Fruit fly (Drosophila melanogaster) whole organism, prepupa: ENCODE results near the gene Rbp1-like.

ENCODE experiments used
- Blimp-1 ChIP-seq: fragments of 200-800 bp; sonication (Bioruptor generic); optimal IDR thresholded peaks from 3 replicates; lab custom pipeline; 2017; ENCODE audit warnings: missing biosample characterization, missing genetic modification characterization, mild to moderate bottlenecking, moderate library complexity, missing genetic modification reagents
- CG10669 ChIP-seq: fragments of 200-800 bp; sonication (Bioruptor generic); optimal IDR thresholded peaks from 3 replicates; lab custom pipeline; 2018; ENCODE audit warnings: missing biosample characterization, mild to moderate bottlenecking, missing genetic modification characterization, moderate library complexity
- CG15336 ChIP-seq: fragments of 200-800 bp; sonication (Bioruptor generic); IDR thresholded peaks from 2 replicates; pipeline ENCODE4 v1.3.6; 2022; ENCODE audit warnings: missing biosample characterization, missing genetic modification characterization
- CG1621 ChIP-seq: fragments of 200-800 bp; sonication (Bioruptor generic); optimal IDR thresholded peaks from 3 replicates; lab custom pipeline; 2018; ENCODE audit warnings: missing biosample characterization, mild to moderate bottlenecking, missing genetic modification characterization
- CG16779 ChIP-seq: fragments of 200-800 bp; sonication (Bioruptor generic); optimal IDR thresholded peaks from 3 replicates; lab custom pipeline; 2017; ENCODE audit warnings: missing biosample characterization, mild to moderate bottlenecking, missing genetic modification characterization
- CG3032 ChIP-seq: fragments of 200-800 bp; optimal IDR thresholded peaks from 2 replicates; lab custom pipeline; 2019; ENCODE audit warnings: missing biosample characterization, mild to moderate bottlenecking, missing genetic modification characterization, moderate library complexity
- CG31627 ChIP-seq: fragments of 200-800 bp; sonication (Bioruptor generic); optimal IDR thresholded peaks from 3 replicates; lab custom pipeline; 2016; ENCODE audit warnings: missing biosample characterization, missing genetic modification characterization
- CG32006 ChIP-seq: fragments of 200-800 bp; sonication (Bioruptor generic); optimal IDR thresholded peaks from 3 replicates; lab custom pipeline; 2017; ENCODE audit warnings: missing biosample characterization, mild to moderate bottlenecking, missing genetic modification characterization
- CG3919 ChIP-seq: fragments of 200-800 bp; sonication (Bioruptor generic); optimal IDR thresholded peaks from 3 replicates; lab custom pipeline; 2016; ENCODE audit warnings: missing biosample characterization, missing genetic modification characterization
- CG4318 ChIP-seq: fragments of 200-800 bp; sonication (Bioruptor generic); optimal IDR thresholded peaks from 3 replicates; lab custom pipeline; 2017; ENCODE audit warnings: missing biosample characterization, mild to moderate bottlenecking, missing genetic modification characterization
- CG6163 ChIP-seq: fragments of 200-800 bp; sonication (Bioruptor generic); IDR thresholded peaks from 3 replicates; pipeline ENCODE4 v1.3.6; 2022; ENCODE audit warnings: missing biosample characterization, missing genetic modification characterization
- CG6792 ChIP-seq: fragments of 200-800 bp; sonication (Bioruptor generic); optimal IDR thresholded peaks from 3 replicates; lab custom pipeline; 2016; ENCODE audit warnings: missing biosample characterization, missing genetic modification characterization
- CG6808 ChIP-seq: fragments of 200-800 bp; sonication (Bioruptor generic); optimal IDR thresholded peaks from 3 replicates; lab custom pipeline; 2017; ENCODE audit warnings: missing biosample characterization, missing genetic modification characterization, mild to moderate bottlenecking, moderate library complexity, missing genetic modification reagents
- CG7368 ChIP-seq: fragments of 200-800 bp; sonication (Bioruptor generic); optimal IDR thresholded peaks from 3 replicates; lab custom pipeline; 2016; ENCODE audit warnings: missing biosample characterization, missing genetic modification characterization
- CG8319 ChIP-seq: fragments of 200-800 bp; sonication (Bioruptor generic); optimal IDR thresholded peaks from 3 replicates; lab custom pipeline; 2016; ENCODE audit warnings: missing biosample characterization, missing genetic modification characterization
- CG8632 ChIP-seq: fragments of 200-800 bp; sonication (Bioruptor generic); optimal IDR thresholded peaks from 3 replicates; lab custom pipeline; 2016; ENCODE audit warnings: missing biosample characterization, missing genetic modification characterization
- Eip78C ChIP-seq: fragments of 200-800 bp; sonication (Bioruptor generic); peaks from one replicate; lab custom pipeline; 2016; ENCODE audit warnings: missing biosample characterization, missing genetic modification characterization
- Ets96B ChIP-seq: fragments of 200-800 bp; optimal IDR thresholded peaks from 2 replicates; lab custom pipeline; 2019; ENCODE audit warnings: missing biosample characterization, mild to moderate bottlenecking, missing genetic modification characterization, moderate library complexity
- Gug ChIP-seq: fragments of 200-800 bp; sonication (Bioruptor generic); IDR thresholded peaks from 2 replicates; pipeline ENCODE4 v1.3.6; 2022; ENCODE audit warnings: missing biosample characterization, missing genetic modification characterization
- Hr38 ChIP-seq: sonication (Bioruptor generic); optimal IDR thresholded peaks from 2 replicates; lab custom pipeline; 2016; ENCODE audit warnings: missing biosample characterization, missing genetic modification characterization
- Hr39 ChIP-seq: fragments of 200-800 bp; sonication (Bioruptor generic); optimal IDR thresholded peaks from 2 replicates; lab custom pipeline; 2016; ENCODE audit warnings: missing biosample characterization, missing genetic modification characterization
- Lpt ChIP-seq: fragments of 200-800 bp; sonication (Bioruptor generic); optimal IDR thresholded peaks from 3 replicates; lab custom pipeline; 2016; ENCODE audit warnings: missing biosample characterization, missing genetic modification characterization
- Met ChIP-seq: fragments of 200-800 bp; sonication (Bioruptor generic); optimal IDR thresholded peaks from 3 replicates; lab custom pipeline; 2016; ENCODE audit warnings: missing biosample characterization, missing genetic modification characterization
- OdsH ChIP-seq: fragments of 200-800 bp; sonication (Bioruptor generic); optimal IDR thresholded peaks from 3 replicates; lab custom pipeline; 2016; ENCODE audit warnings: missing biosample characterization, missing genetic modification characterization
- Smox ChIP-seq: fragments of 200-800 bp; sonication (Bioruptor generic); optimal IDR thresholded peaks from 3 replicates; lab custom pipeline; 2016; ENCODE audit warnings: missing biosample characterization, missing genetic modification characterization
- cyc ChIP-seq: fragments of 200-800 bp; sonication (Bioruptor generic); optimal IDR thresholded peaks from 3 replicates; lab custom pipeline; 2016; ENCODE audit warnings: missing biosample characterization, missing genetic modification characterization
- dac ChIP-seq: fragments of 200-800 bp; sonication (Bioruptor generic); optimal IDR thresholded peaks from 2 replicates; lab custom pipeline; 2017; ENCODE audit warnings: missing biosample characterization, mild to moderate bottlenecking, missing genetic modification characterization
- dsx ChIP-seq: fragments of 200-800 bp; optimal IDR thresholded peaks from 3 replicates; lab custom pipeline; 2019; ENCODE audit warnings: missing biosample characterization, mild to moderate bottlenecking, missing genetic modification characterization, moderate library complexity; ENCODE audit not compliant: poor library complexity, severe bottlenecking
- eg ChIP-seq: fragments of 200-800 bp; sonication (Bioruptor generic); IDR thresholded peaks from 3 replicates; pipeline ENCODE4 v1.3.6; 2022; ENCODE audit warnings: missing biosample characterization, missing genetic modification characterization
- esn ChIP-seq: fragments of 200-800 bp; sonication (Bioruptor generic); optimal IDR thresholded peaks from 2 replicates; lab custom pipeline; 2016; ENCODE audit warnings: missing biosample characterization, mild to moderate bottlenecking, missing genetic modification characterization, moderate library complexity
- fd85E ChIP-seq: fragments of 200-800 bp; sonication (Bioruptor generic); optimal IDR thresholded peaks from 3 replicates; lab custom pipeline; 2016; ENCODE audit warnings: missing biosample characterization, missing genetic modification characterization
- fkh ChIP-seq: fragments of 200-800 bp; sonication (Bioruptor generic); optimal IDR thresholded peaks from 3 replicates; lab custom pipeline; 2017; ENCODE audit warnings: missing biosample characterization, mild to moderate bottlenecking, missing genetic modification characterization, moderate library complexity
- net ChIP-seq: fragments of 200-800 bp; sonication (Bioruptor generic); optimal IDR thresholded peaks from 3 replicates; lab custom pipeline; 2016; ENCODE audit warnings: missing biosample characterization, missing genetic modification characterization
- pdm3 ChIP-seq: fragments of 200-800 bp; sonication (Bioruptor generic); optimal IDR thresholded peaks from 3 replicates; lab custom pipeline; 2016; ENCODE audit warnings: missing biosample characterization, missing genetic modification characterization
- salr ChIP-seq, 2 experiments: fragments of 200-800 bp; sonication (Bioruptor generic); optimal IDR thresholded peaks; 3 replicates each; lab custom pipeline; 2016 to 2018; ENCODE audit warnings: missing biosample characterization in 2 of 2, missing genetic modification characterization in 2 of 2, mild to moderate bottlenecking in 1 of 2
- vri ChIP-seq: fragments of 200-800 bp; sonication (Bioruptor generic); optimal IDR thresholded peaks from 3 replicates; lab custom pipeline; 2016; ENCODE audit warnings: missing biosample characterization, mild to moderate bottlenecking, missing genetic modification characterization

Gene Rbp1-like

DNA sequence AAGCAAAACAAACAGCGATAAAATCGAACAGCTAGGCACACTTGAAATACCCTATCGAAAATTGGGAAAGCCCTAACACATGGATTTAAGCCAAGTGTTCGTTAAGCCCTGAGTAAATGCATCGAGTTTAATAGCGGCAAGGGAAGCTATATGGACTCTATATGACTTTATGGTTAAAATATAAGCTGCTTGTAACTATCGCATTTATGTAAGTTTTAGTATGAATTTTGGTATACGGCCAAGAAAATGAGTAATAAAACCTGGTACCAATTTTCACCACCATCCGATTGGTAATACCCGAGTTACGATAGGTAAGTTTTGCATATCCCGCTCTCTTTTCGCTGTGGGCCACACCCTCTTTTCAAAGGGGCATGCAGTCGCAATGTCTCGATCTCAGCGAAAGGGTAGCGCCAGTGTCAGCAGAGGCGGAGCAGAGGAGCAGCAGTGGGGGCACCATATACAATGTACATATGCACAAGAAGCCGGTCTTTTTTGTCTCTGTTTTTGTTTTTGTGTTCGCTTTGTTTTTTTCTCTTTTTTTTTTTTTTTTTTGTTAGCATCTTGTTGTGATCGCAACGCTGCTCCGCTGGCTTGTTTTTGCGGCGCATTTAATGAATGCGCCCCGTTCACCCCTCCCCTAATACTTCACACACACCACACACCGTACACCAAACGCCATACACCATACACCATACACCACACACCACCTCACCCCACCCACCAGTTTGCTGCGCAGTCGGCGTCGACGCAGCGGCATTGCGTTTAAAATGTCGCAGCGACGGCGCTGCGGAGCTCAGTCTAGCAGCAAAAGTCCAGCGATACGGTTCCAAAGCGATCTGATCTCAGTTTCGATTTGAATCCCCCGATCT, 19.5 kb upstream of the Rbp1-like start, which contains the start of gene GstT4 (continued):
- TF ChIP-seq CG16779 (tag; lab: Kevin White, UChicago) (peak; percentile 93), CG6163 (GFP tag; lab: Robert Waterston, UW) (peak; percentile 99), CG7368 (GFP tag; lab: Kevin White, UChicago) (peak; percentile 95), CG15336 (GFP tag; lab: Robert Waterston, UW) (peak; percentile 97), pdm3 (GFP tag; lab: Kevin White, UChicago) (peak; percentile 89), vri (peak; percentile 96), Gug (GFP tag; lab: Robert Waterston, UW) (peak; percentile 96), fkh (GFP tag; lab: Kevin White, UChicago) (peak; percentile 80), Ets96B (peak; percentile 89), CG8319 (GFP tag; lab: Kevin White, UChicago) (peak; percentile 78), eg (GFP tag; lab: Robert Waterston, UW) (peak; percentile 99), net (GFP tag; lab: Kevin White, UChicago) (peak; percentile 97), Hr39 (GFP tag; lab: Kevin White, UChicago) (peak; percentile 42), Blimp-1 (GFP tag; lab: Kevin White, UChicago) (peak; percentile 16), Hr38 (GFP tag; lab: Kevin White, UChicago) (peak; percentile 66), cyc (peak; percentile 80), OdsH (GFP tag; lab: Kevin White, UChicago) (peak; percentile 86), CG4318 (GFP tag; lab: Kevin White, UChicago) (peak; percentile 16), fd85E (peak; percentile 86), Smox (GFP tag; lab: Kevin White, UChicago) (peak; percentile 82), dsx (peak; percentile 95), CG31627 (GFP tag; lab: Kevin White, UChicago) (peak; percentile 61), Lpt (GFP tag; lab: Kevin White, UChicago) (peak; percentile 99), CG6808 (GFP tag; lab: Kevin White, UChicago) (peak; percentile 94), Eip78C (GFP tag; lab: Kevin White, UChicago) (peak; percentile 93), CG10669 (GFP tag; lab: Kevin White, UChicago) (peak; percentile 69)
- TF ChIP-seq, all 60 proteins: peak for 60

DNA sequence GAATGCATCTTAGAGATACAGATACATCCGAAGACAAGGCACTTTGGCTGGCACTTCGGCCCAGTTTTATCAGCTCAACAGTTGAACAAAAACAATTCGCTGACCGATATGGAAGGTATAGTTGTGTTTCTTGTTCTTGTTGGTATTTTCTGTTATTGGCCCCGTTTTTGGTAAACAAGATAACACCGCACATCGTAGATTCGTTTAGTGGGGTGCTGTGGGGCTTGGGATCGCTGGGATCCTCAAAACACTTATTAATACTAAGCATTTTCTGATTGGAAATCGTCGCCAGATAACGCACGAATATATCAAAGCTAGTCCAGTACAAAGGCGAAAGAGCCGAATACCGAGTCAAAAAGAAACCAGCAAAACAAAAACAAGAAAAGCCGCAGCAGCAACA, 18.9 kb upstream of the Rbp1-like start:
- TF ChIP-seq CG6163 (GFP tag; lab: Robert Waterston, UW) (peak; percentile 6; the same call in 1 of the 3 replicates), dac (GFP tag; lab: Kevin White, UChicago) (no peak), CG8632 (GFP tag; lab: Kevin White, UChicago) (no peak)

DNA sequence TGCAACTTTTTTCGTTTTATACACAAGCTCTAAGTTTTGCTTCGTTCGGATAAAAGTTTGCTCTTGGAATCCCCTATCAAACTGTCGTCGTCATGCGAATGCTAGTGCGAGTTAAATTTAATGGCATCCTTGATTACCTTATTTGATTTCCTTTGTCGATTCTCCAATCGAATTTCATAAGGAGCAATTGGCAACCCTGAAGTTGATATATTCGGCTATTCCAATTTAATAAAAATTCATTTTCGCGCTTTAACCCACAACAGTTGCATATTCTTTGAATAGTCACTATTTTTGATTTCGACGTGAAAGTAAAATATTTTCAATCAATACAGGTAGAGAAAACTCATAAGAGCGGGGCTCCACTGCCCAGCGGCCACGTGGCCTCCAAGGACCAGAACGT, 18.1 kb upstream of the Rbp1-like start, which contains the start of gene CG12725:
Gene CG12725 (minus strand): TSS at position 101 of the 400 bp plus-strand sequence.
- TF ChIP-seq CG16779 (tag; lab: Kevin White, UChicago) (no peak), dsx (no peak), net (GFP tag; lab: Kevin White, UChicago) (no peak), Met (GFP tag; lab: Kevin White, UChicago) (no peak), pdm3 (GFP tag; lab: Kevin White, UChicago) (no peak), CG32006 (no peak), CG1621 (tag; lab: Kevin White, UChicago) (no peak), fkh (GFP tag; lab: Kevin White, UChicago) (no peak), CG31627 (GFP tag; lab: Kevin White, UChicago) (no peak), salr (GFP tag; optimal IDR thresholded peaks at IDR 0.05; lab: Kevin White, UChicago) (no peak), CG6792 (GFP tag; lab: Kevin White, UChicago) (no peak)

DNA sequence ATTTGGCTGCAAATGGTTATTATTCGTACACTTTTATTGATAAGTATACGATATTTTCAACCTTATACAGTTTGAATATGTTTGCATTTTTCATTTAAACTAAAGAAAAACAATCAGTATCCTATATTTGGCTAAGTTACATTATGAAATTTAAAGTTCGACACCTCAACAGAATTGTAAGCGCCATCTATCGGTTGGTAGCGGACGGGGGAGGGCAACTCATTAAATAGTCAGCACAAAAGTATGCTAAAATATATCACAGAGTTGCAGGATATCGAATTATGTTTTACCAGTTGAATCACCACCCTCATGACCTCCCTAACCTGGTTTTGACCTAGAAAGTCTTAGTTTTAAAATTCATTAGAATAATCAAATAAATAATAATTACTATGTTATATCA, 16.6 kb upstream of the Rbp1-like start:
- no peak for TF ChIP-seq CG3032
- peak; percentile 0 for TF ChIP-seq esn (GFP tag; lab: Kevin White, UChicago)
- TF ChIP-seq CG3919: peak; percentile 8
- peak; percentile 82 for TF ChIP-seq Eip78C (GFP tag; lab: Kevin White, UChicago)
